Worm (Caenorhabditis elegans): ENCODE data around the gene dop-1.

Gene dop-1

ce11 chrX:4457853-4458322, 39.2 kb upstream of the dop-1 start, which contains the start of gene aps-2 (continued):
- TF ChIP-seq snpc-4 (tag; optimal IDR thresholded peaks at IDR 0.05) (no peak), unc-39 (tag; optimal IDR thresholded peaks at IDR 0.05) (no peak), skn-1 (tag; optimal IDR thresholded peaks at IDR 0.05) (no peak), lin-15B (tag; optimal IDR thresholded peaks at IDR 0.05) (no peak), zip-11 (GFP tag; IDR thresholded peaks at IDR 0.05) (no peak), ceh-32 (tag; optimal IDR thresholded peaks at IDR 0.05; ENCODE audit: poor library complexity) (no peak), mxl-2 (GFP tag; conservative IDR thresholded peaks at IDR 0.05) (no peak), ZK337.2 (GFP tag; IDR thresholded peaks at IDR 0.05) (no peak), nhr-6 (tag; optimal IDR thresholded peaks at IDR 0.05) (peak; percentile 14), Y105C5A.15 (GFP tag; IDR thresholded peaks at IDR 0.05) (no peak), cey-2 (tag; optimal IDR thresholded peaks at IDR 0.05; ENCODE audit: borderline replicate concordance, insufficient read depth) (no peak), hlh-30 (tag; optimal IDR thresholded peaks at IDR 0.05; ENCODE audit: insufficient read depth) (peak; percentile 73), Y5F2A.4 (GFP tag; optimal IDR thresholded peaks at IDR 0.05) (no peak), set-16 (GFP tag; IDR thresholded peaks at IDR 0.05) (no peak), attf-4 (tag; optimal IDR thresholded peaks at IDR 0.05) (no peak), T20F7.1 (GFP tag; optimal IDR thresholded peaks at IDR 0.05) (no peak), ama-1 (optimal IDR thresholded peaks at IDR 0.05) (no peak), nhr-77 (tag; optimal IDR thresholded peaks at IDR 0.05) (peak; percentile 36), lin-13 (GFP tag; optimal IDR thresholded peaks at IDR 0.05) (no peak), hmg-1.1 (GFP tag; IDR thresholded peaks at IDR 0.05) (peak; percentile 69)

ce11 chrX:4453820-4454219, 35.2 kb upstream of the dop-1 start, which contains the start of gene F02E8.4:
Gene F02E8.4 (plus strand): TSS chrX:4454120.
- TF ChIP-seq unc-62 (GFP tag; optimal IDR thresholded peaks at IDR 0.05 in 1 of 2), result peak in 1 of 2 experiments; percentile 44
- TF ChIP-seq unc-62 (tag; optimal IDR thresholded peaks at IDR 0.05), result no peak
- TF ChIP-seq ceh-44 (GFP tag; IDR thresholded peaks at IDR 0.05), result no peak

- TF ChIP-seq ceh-28 (tag; optimal IDR thresholded peaks at IDR 0.05), result no peak
- no peak for TF ChIP-seq nhr-41 (GFP tag; IDR thresholded peaks at IDR 0.05)
- TF ChIP-seq skn-1 (tag; optimal IDR thresholded peaks at IDR 0.05), result no peak
- TF ChIP-seq saeg-2 (GFP tag; IDR thresholded peaks at IDR 0.05), result no peak
- no peak for TF ChIP-seq hlh-30 (tag; optimal IDR thresholded peaks at IDR 0.05; ENCODE audit: insufficient read depth)
- TF ChIP-seq fkh-10 (GFP tag; optimal IDR thresholded peaks at IDR 0.05), result no peak
- TF ChIP-seq tra-1 (GFP tag; IDR thresholded peaks at IDR 0.05), result no peak
- no peak for TF ChIP-seq ceh-44 (GFP tag; IDR thresholded peaks at IDR 0.05)
- peak; percentile 61 for TF ChIP-seq aha-1 (tag)
- TF ChIP-seq lin-38 (GFP tag; IDR thresholded peaks at IDR 0.05), result peak; percentile 63; the same call in 1 of the 2 replicates
- TF ChIP-seq nhr-77 (tag; optimal IDR thresholded peaks at IDR 0.05), result no peak
- no peak for TF ChIP-seq ama-1 (optimal IDR thresholded peaks at IDR 0.05)
- TF ChIP-seq unc-62 (GFP tag; optimal IDR thresholded peaks at IDR 0.05 in 1 of 2), result no peak
- no peak for TF ChIP-seq unc-62 (tag; optimal IDR thresholded peaks at IDR 0.05)
- no peak for TF ChIP-seq fos-1 (tag; optimal IDR thresholded peaks at IDR 0.05)
- TF ChIP-seq T26A8.4 (GFP tag; IDR thresholded peaks at IDR 0.05), result no peak
- TF ChIP-seq dmd-6 (GFP tag; IDR thresholded peaks at IDR 0.05), result no peak
- TF ChIP-seq snpc-4 (tag; optimal IDR thresholded peaks at IDR 0.05), result no peak
- TF ChIP-seq dve-1 (tag; optimal IDR thresholded peaks at IDR 0.05; ENCODE audit: insufficient read depth), result no peak
- no peak for TF ChIP-seq lin-13 (GFP tag; optimal IDR thresholded peaks at IDR 0.05)
- TF ChIP-seq mes-2 (tag; optimal IDR thresholded peaks at IDR 0.05; ENCODE audit: poor library complexity, severe bottlenecking), result peak; percentile 49
- 0 out of 2 replicates have a peak, but pooled peaks have one; percentile 9 for TF ChIP-seq ctbp-1 (GFP tag; IDR thresholded peaks at IDR 0.05)
- no peak for TF ChIP-seq nhr-237 (tag; optimal IDR thresholded peaks at IDR 0.05)
- no peak for TF ChIP-seq rbr-2 (tag; optimal IDR thresholded peaks at IDR 0.05)
- TF ChIP-seq spr-3 (GFP tag; optimal IDR thresholded peaks at IDR 0.05), result no peak
- peak; percentile 59 for TF ChIP-seq duxl-1 (tag; optimal IDR thresholded peaks at IDR 0.05; ENCODE audit: poor library complexity)
- peak; percentile 85 for TF ChIP-seq egl-43 (GFP tag; IDR thresholded peaks at IDR 0.05)
- no peak for TF ChIP-seq zfp-2 (tag; optimal IDR thresholded peaks at IDR 0.05)
- TF ChIP-seq nhr-11 (tag; optimal IDR thresholded peaks at IDR 0.05), result no peak
- TF ChIP-seq daf-8 (GFP tag; IDR thresholded peaks at IDR 0.05), result 0 out of 2 replicates have a peak, but pooled peaks have one; percentile 44
- TF ChIP-seq zfp-3 (GFP tag; conservative IDR thresholded peaks at IDR 0.05), result no peak
- TF ChIP-seq tag-97 (GFP tag; IDR thresholded peaks at IDR 0.05), result no peak
- TF ChIP-seq D1046.2 (GFP tag; IDR thresholded peaks at IDR 0.05), result no peak
- TF ChIP-seq ceh-20 (GFP tag; IDR thresholded peaks at IDR 0.05), result no peak
These were observed 34.5 kb upstream of the dop-1 start for ce11 chrX:4453101-4453500.

All from whole organism, L4 larva.